Fruit fly (Drosophila melanogaster) whole organism, embryonic: ENCODE measurements around the gene Arl8.
A peak's percentile ranks its signal among the peaks of the same experiment; 100 is the strongest.

Source experiments
- Blimp-1 ChIP-seq: fragments of 200-800 bp; sonication (Bioruptor generic); optimal IDR thresholded peaks from 3 replicates; lab custom pipeline; 2018; ENCODE audit warnings: missing biosample characterization, missing genetic modification characterization, mild to moderate bottlenecking, moderate library complexity, missing genetic modification reagents
- CG10209 ChIP-seq: fragments of 200-800 bp; sonication (Bioruptor generic); optimal IDR thresholded peaks from 3 replicates; lab custom pipeline; 2017; ENCODE audit warnings: missing biosample characterization, mild to moderate bottlenecking, missing genetic modification characterization, missing genetic modification reagents
- CG10274 ChIP-seq: fragments of 200-800 bp; sonication (Bioruptor generic); optimal IDR thresholded peaks from 3 replicates; lab custom pipeline; 2017; ENCODE audit warnings: missing biosample characterization, mild to moderate bottlenecking, missing genetic modification characterization
- CG10321 ChIP-seq: fragments of 200-800 bp; sonication (Bioruptor generic); IDR thresholded peaks from 2 replicates; pipeline ENCODE4 v1.3.6; 2022; ENCODE audit warnings: missing biosample characterization, missing genetic modification characterization
- CG10366 ChIP-seq: fragments of 200-800 bp; sonication (Bioruptor generic); IDR thresholded peaks from 2 replicates; pipeline ENCODE4 v1.3.6; 2022; ENCODE audit warnings: missing biosample characterization, missing genetic modification characterization
- CG11093 ChIP-seq: fragments of 200-800 bp; sonication (Bioruptor generic); IDR thresholded peaks from 3 replicates; pipeline ENCODE4 v1.3.6; 2022; ENCODE audit warnings: missing biosample characterization, missing genetic modification characterization
- CG11456 ChIP-seq: fragments of 200-800 bp; sonication (Bioruptor generic); IDR thresholded peaks from 3 replicates; pipeline ENCODE4 v1.3.6; 2022; ENCODE audit warnings: missing biosample characterization, missing genetic modification characterization
- CG12236 ChIP-seq: fragments of 200-800 bp; sonication (Bioruptor generic); optimal IDR thresholded peaks from 2 replicates; lab custom pipeline; 2016; ENCODE audit warnings: missing biosample characterization, missing genetic modification characterization
- CG1233 ChIP-seq: fragments of 200-800 bp; sonication (Bioruptor generic); optimal IDR thresholded peaks from 4 replicates; lab custom pipeline; 2018; ENCODE audit warnings: missing biosample characterization, mild to moderate bottlenecking, missing genetic modification characterization
- CG17802 ChIP-seq: fragments of 200-800 bp; sonication (Bioruptor generic); optimal IDR thresholded peaks from 2 replicates; lab custom pipeline; 2018; ENCODE audit warnings: missing biosample characterization, mild to moderate bottlenecking, missing genetic modification characterization, moderate library complexity
- CG2116 ChIP-seq: fragments of 200-800 bp; sonication (Bioruptor generic); optimal IDR thresholded peaks from 3 replicates; lab custom pipeline; 2018; ENCODE audit warnings: missing biosample characterization, mild to moderate bottlenecking, missing genetic modification characterization
- CG2120 ChIP-seq: fragments of 200-800 bp; sonication (Bioruptor generic); optimal IDR thresholded peaks from 3 replicates; lab custom pipeline; 2016; ENCODE audit warnings: missing biosample characterization, missing genetic modification characterization
- CG3281 ChIP-seq: fragments of 200-800 bp; sonication (Bioruptor generic); optimal IDR thresholded peaks from 3 replicates; lab custom pipeline; 2017; ENCODE audit warnings: missing biosample characterization, mild to moderate bottlenecking, missing genetic modification characterization
- CG3847 ChIP-seq: fragments of 200-800 bp; sonication (Bioruptor generic); IDR thresholded peaks from 2 replicates; pipeline ENCODE4 v1.3.6; 2022; ENCODE audit warnings: missing biosample characterization, missing genetic modification characterization
- CG4360 ChIP-seq: fragments of 200-800 bp; sonication (Bioruptor generic); IDR thresholded peaks from 2 replicates; pipeline ENCODE4 v1.3.6; 2022; ENCODE audit warnings: missing biosample characterization, missing genetic modification characterization
- CG4617 ChIP-seq: fragments of 200-800 bp; sonication (Bioruptor generic); optimal IDR thresholded peaks from 3 replicates; lab custom pipeline; 2016; ENCODE audit warnings: missing biosample characterization, missing genetic modification characterization, borderline replicate concordance
- CG5180 ChIP-seq: fragments of 200-800 bp; sonication (Bioruptor generic); optimal IDR thresholded peaks from 3 replicates; lab custom pipeline; 2017; ENCODE audit warnings: missing biosample characterization, missing genetic modification characterization, mild to moderate bottlenecking, moderate library complexity, missing genetic modification reagents
- CG6689 ChIP-seq: fragments of 200-800 bp; sonication (Bioruptor generic); IDR thresholded peaks from 2 replicates; pipeline ENCODE4 v1.3.6; 2022; ENCODE audit warnings: missing biosample characterization, missing genetic modification characterization
- CG7745 ChIP-seq: fragments of 200-800 bp; sonication (Bioruptor generic); optimal IDR thresholded peaks from 2 replicates; lab custom pipeline; 2018; ENCODE audit warnings: missing biosample characterization, mild to moderate bottlenecking, missing genetic modification characterization, moderate library complexity
- CG7786 ChIP-seq: fragments of 200-800 bp; sonication (Bioruptor generic); optimal IDR thresholded peaks from 2 replicates; lab custom pipeline; 2016; ENCODE audit warnings: missing biosample characterization, missing genetic modification characterization
- CG7963 ChIP-seq: fragments of 200-800 bp; sonication (Bioruptor generic); IDR thresholded peaks from 3 replicates; pipeline ENCODE4 v1.3.6; 2022; ENCODE audit warnings: missing biosample characterization, missing genetic modification characterization; ENCODE audit not compliant: partially characterized antibody
- CG8765 ChIP-seq: fragments of 200-800 bp; sonication (Bioruptor generic); IDR thresholded peaks from 2 replicates; pipeline ENCODE4 v1.3.6; 2022; ENCODE audit warnings: missing biosample characterization, missing genetic modification characterization
- CG8944 ChIP-seq: fragments of 200-800 bp; sonication (Bioruptor generic); optimal IDR thresholded peaks from 3 replicates; lab custom pipeline; 2016; ENCODE audit warnings: missing biosample characterization, missing genetic modification characterization
- D ChIP-seq, 2 experiments: fragments of 200-800 bp in 1 of 2; fragments of >200 bp in 1 of 2; sonication (Bioruptor generic) in 1 of 2; optimal IDR thresholded peaks; 2 replicates in 1 of 2; 3 replicates in 1 of 2; lab custom pipeline; 2017; ENCODE audit warnings: mild to moderate bottlenecking in 1 of 2, missing biosample characterization in 1 of 2, missing genetic modification characterization in 1 of 2, missing genetic modification reagents in 1 of 2
- Ets97D ChIP-seq: fragments of 200-800 bp; sonication (Bioruptor generic); optimal IDR thresholded peaks from 3 replicates; lab custom pipeline; 2016; ENCODE audit warnings: missing biosample characterization, missing genetic modification characterization
- Gug ChIP-seq: fragments of 200-800 bp; sonication (Bioruptor generic); IDR thresholded peaks from 4 replicates; pipeline ENCODE4 v1.3.6; 2022; ENCODE audit warnings: missing biosample characterization, missing genetic modification characterization
- MTF-1 ChIP-seq: fragments of 200-800 bp; sonication (Bioruptor generic); optimal IDR thresholded peaks from 2 replicates; lab custom pipeline; 2018; ENCODE audit warnings: missing biosample characterization, mild to moderate bottlenecking, missing genetic modification characterization, borderline replicate concordance
- Myb ChIP-seq: fragments of 200-800 bp; sonication (Bioruptor generic); optimal IDR thresholded peaks from 2 replicates; lab custom pipeline; 2016; ENCODE audit warnings: missing biosample characterization, missing genetic modification characterization
- Ravus ChIP-seq: fragments of 200-800 bp; sonication (Bioruptor generic); IDR thresholded peaks from 2 replicates; pipeline ENCODE4 v1.3.6; 2022; ENCODE audit warnings: missing biosample characterization, missing genetic modification characterization
- Sin3A ChIP-seq: fragments of >200 bp; optimal IDR thresholded peaks from 2 replicates; lab custom pipeline; 2018
- Sox100B ChIP-seq: fragments of 200-800 bp; sonication (Bioruptor generic); optimal IDR thresholded peaks from 3 replicates; lab custom pipeline; 2018; ENCODE audit warnings: missing biosample characterization, mild to moderate bottlenecking, missing genetic modification characterization
- Stat92E ChIP-seq, 3 experiments: fragments of >200 bp in 2 of 3; fragments of 200-800 bp in 1 of 3; sonication (Bioruptor generic) in 1 of 3; optimal IDR thresholded peaks; 2 replicates each; lab custom pipeline; 2017 to 2019; ENCODE audit warnings: missing biosample characterization in 3 of 3, missing genetic modification characterization in 3 of 3, mild to moderate bottlenecking in 1 of 3, moderate library complexity in 1 of 3
- Tbp ChIP-seq: fragments of >200 bp; optimal IDR thresholded peaks from 2 replicates; lab custom pipeline; 2018; ENCODE audit warnings: missing biosample characterization, missing genetic modification characterization
- br ChIP-seq: fragments of >200 bp; optimal IDR thresholded peaks from 2 replicates; lab custom pipeline; 2017
- en ChIP-seq: fragments of 200-800 bp; sonication (Bioruptor generic); optimal IDR thresholded peaks from 2 replicates; lab custom pipeline; 2016; ENCODE audit warnings: missing biosample characterization, missing genetic modification characterization
- gro ChIP-seq: fragments of 200-800 bp; sonication (Bioruptor generic); optimal IDR thresholded peaks from 2 replicates; lab custom pipeline; 2016; ENCODE audit warnings: missing biosample characterization, missing genetic modification characterization
- gsb ChIP-seq: fragments of 200-800 bp; sonication (Bioruptor generic); IDR thresholded peaks from 2 replicates; pipeline ENCODE4 v1.3.6; 2022; ENCODE audit warnings: missing biosample characterization, missing genetic modification characterization
- hbn ChIP-seq: fragments of 200-800 bp; sonication (Bioruptor generic); IDR thresholded peaks from 2 replicates; pipeline ENCODE4 v1.3.6; 2022; ENCODE audit warnings: missing biosample characterization, missing genetic modification characterization; ENCODE audit not compliant: partially characterized antibody
- jing ChIP-seq: fragments of 200-800 bp; sonication (Bioruptor generic); optimal IDR thresholded peaks from 2 replicates; lab custom pipeline; 2018; ENCODE audit warnings: missing biosample characterization, mild to moderate bottlenecking, missing genetic modification characterization
- kni ChIP-seq: fragments of 200-800 bp; sonication (Bioruptor generic); optimal IDR thresholded peaks from 3 replicates; lab custom pipeline; 2017; ENCODE audit warnings: mild to moderate bottlenecking, missing biosample characterization, missing genetic modification reagents, missing genetic modification characterization
- org-1 ChIP-seq: fragments of 200-800 bp; sonication (Bioruptor generic); optimal IDR thresholded peaks from 2 replicates; lab custom pipeline; 2017; ENCODE audit warnings: missing biosample characterization, missing genetic modification characterization
- p53 ChIP-seq: fragments of 200-800 bp; sonication (Bioruptor generic); optimal IDR thresholded peaks from 2 replicates; lab custom pipeline; 2016; ENCODE audit warnings: missing biosample characterization, missing genetic modification characterization
- pho ChIP-seq: fragments of 200-800 bp; sonication (Bioruptor generic); optimal IDR thresholded peaks from 2 replicates; lab custom pipeline; 2016; ENCODE audit warnings: missing biosample characterization, missing genetic modification characterization
- ranshi ChIP-seq: fragments of 200-800 bp; sonication (Bioruptor generic); IDR thresholded peaks from 2 replicates; pipeline ENCODE4 v1.3.6; 2022; ENCODE audit warnings: missing biosample characterization, missing genetic modification characterization
- repo ChIP-seq: fragments of 200-800 bp; sonication (Bioruptor generic); optimal IDR thresholded peaks from 2 replicates; lab custom pipeline; 2016; ENCODE audit warnings: missing biosample characterization, missing genetic modification characterization
- scrt ChIP-seq: fragments of 200-800 bp; sonication (Bioruptor generic); optimal IDR thresholded peaks from 2 replicates; lab custom pipeline; 2018; ENCODE audit warnings: missing biosample characterization, mild to moderate bottlenecking, missing genetic modification characterization, moderate library complexity
- sim ChIP-seq: fragments of 200-800 bp; sonication (Bioruptor generic); IDR thresholded peaks from 2 replicates; pipeline ENCODE4 v1.3.6; 2022; ENCODE audit warnings: missing biosample characterization, missing genetic modification characterization
- sisA ChIP-seq: fragments of 200-800 bp; sonication (Bioruptor generic); IDR thresholded peaks from 2 replicates; pipeline ENCODE4 v1.3.6; 2022; ENCODE audit warnings: missing biosample characterization, missing genetic modification characterization
- tin ChIP-seq: fragments of 200-800 bp; sonication (Bioruptor generic); optimal IDR thresholded peaks from 3 replicates; lab custom pipeline; 2016; ENCODE audit warnings: missing biosample characterization, missing genetic modification characterization

Arl8 gene

dm6 chr3R:8122198-8122970, 4.0 kb upstream of the Arl8 start, which contains the start of gene CG7878 (continued):
- TF ChIP-seq CG7963 (peak; percentile 71), br (no peak), CG7745 (tag; lab: Kevin White, UChicago) (no peak), CG3847 (peak; percentile 63), CG5180 (GFP tag; lab: Kevin White, UChicago) (no peak), CG4360 (GFP tag; lab: Robert Waterston, UW) (no peak), Ravus (GFP tag; lab: Robert Waterston, UW) (no peak; the same call in 1 of the 2 replicates), CG2120 (GFP tag; lab: Kevin White, UChicago) (peak; percentile 84), CG11456 (peak; percentile 76), jing (no peak), Sin3A (lab: Kevin White, UChicago) (peak; percentile 46), MTF-1 (GFP tag; lab: Kevin White, UChicago) (no peak), CG11093 (GFP tag; lab: Robert Waterston, UW) (no peak), D (optimal IDR thresholded peaks at IDR 0.05; lab: Kevin White, UChicago) (no peak), D (GFP tag; optimal IDR thresholded peaks at IDR 0.05; lab: Kevin White, UChicago) (no peak), CG10366 (0 out of 2 replicates have a peak, but pooled peaks have one; percentile 34), ranshi (peak; percentile 3; the same call in 1 of the 2 replicates), CG1233 (GFP tag; lab: Kevin White, UChicago) (peak; percentile 5), sisA (GFP tag; lab: Robert Waterston, UW) (peak; percentile 56), Ets97D (GFP tag; lab: Kevin White, UChicago) (peak; percentile 83), Tbp (no peak), hbn (peak; percentile 56), p53 (GFP tag; lab: Kevin White, UChicago) (no peak), scrt (GFP tag; lab: Kevin White, UChicago) (peak; percentile 52), repo (peak; percentile 37), Gug (peak; percentile 68; the same call in 1 of the 4 replicates), Sox100B (GFP tag; lab: Kevin White, UChicago) (peak; percentile 18), gsb (no peak), kni (GFP tag; lab: Kevin White, UChicago) (peak; percentile 40), gro (GFP tag; lab: Kevin White, UChicago) (peak; percentile 59), org-1 (GFP tag; lab: Kevin White, UChicago) (no peak), CG3281 (peak; percentile 77), tin (peak; percentile 67), Blimp-1 (GFP tag; lab: Kevin White, UChicago) (peak; percentile 22), Myb (GFP tag; lab: Kevin White, UChicago) (peak; percentile 76), CG4617 (GFP tag; lab: Kevin White, UChicago) (peak; percentile 42), CG8765 (GFP tag; lab: Robert Waterston, UW) (no peak), CG12236 (no peak), pho (GFP tag; lab: Kevin White, UChicago) (peak; percentile 51), CG17802 (no peak), CG2116 (GFP tag; lab: Kevin White, UChicago) (peak; percentile 96), CG10274 (GFP tag; lab: Kevin White, UChicago) (no peak), CG10209 (GFP tag; lab: Kevin White, UChicago) (peak; percentile 18), Stat92E (GFP tag; optimal IDR thresholded peaks at IDR 0.05; lab: Kevin White, UChicago) (no peak), sim (GFP tag; lab: Robert Waterston, UW) (no peak), CG10321 (GFP tag; lab: Robert Waterston, UW) (no peak), CG7786 (GFP tag; lab: Kevin White, UChicago) (peak; percentile 25), en (GFP tag; lab: Kevin White, UChicago) (peak; percentile 21), CG6689 (GFP tag; lab: Robert Waterston, UW) (peak; percentile 27; the same call in 1 of the 2 replicates), CG8944 (peak; percentile 51)
